Fruit fly (Drosophila melanogaster) whole organism, embryonic: ENCODE data around the gene Gpdh3.
A peak's percentile ranks its signal among the peaks of the same experiment; 100 is the strongest.

ENCODE experiments used
- Bdp1 ChIP-seq: fragments of 200-800 bp; sonication (Bioruptor generic); optimal IDR thresholded peaks from 3 replicates; lab custom pipeline; 2016; ENCODE audit warnings: missing biosample characterization, missing genetic modification characterization
- Bteb2 ChIP-seq: fragments of 200-800 bp; sonication (Bioruptor generic); optimal IDR thresholded peaks from 2 replicates; lab custom pipeline; 2016; ENCODE audit warnings: missing biosample characterization, missing genetic modification characterization
- CG10147 ChIP-seq: fragments of 200-800 bp; sonication (Bioruptor generic); optimal IDR thresholded peaks from 2 replicates; lab custom pipeline; 2019; ENCODE audit warnings: missing biosample characterization, mild to moderate bottlenecking, missing genetic modification characterization, moderate library complexity
- CG10321 ChIP-seq: fragments of 200-800 bp; sonication (Bioruptor generic); IDR thresholded peaks from 2 replicates; pipeline ENCODE4 v1.3.6; 2022; ENCODE audit warnings: missing biosample characterization, missing genetic modification characterization
- CG16813 ChIP-seq: fragments of 200-800 bp; sonication (Bioruptor generic); IDR thresholded peaks from 3 replicates; pipeline ENCODE4 v1.3.6; 2022; ENCODE audit warnings: missing biosample characterization, missing genetic modification characterization; ENCODE audit not compliant: partially characterized antibody
- CG17568 ChIP-seq: fragments of 200-800 bp; sonication (Bioruptor generic); optimal IDR thresholded peaks from 2 replicates; lab custom pipeline; 2018; ENCODE audit warnings: missing biosample characterization, mild to moderate bottlenecking, missing genetic modification characterization, moderate library complexity
- CG2116 ChIP-seq: fragments of 200-800 bp; sonication (Bioruptor generic); optimal IDR thresholded peaks from 3 replicates; lab custom pipeline; 2018; ENCODE audit warnings: missing biosample characterization, mild to moderate bottlenecking, missing genetic modification characterization
- CG30403 ChIP-seq: fragments of 200-800 bp; sonication (Bioruptor generic); optimal IDR thresholded peaks from 3 replicates; lab custom pipeline; 2016; ENCODE audit warnings: missing biosample characterization, missing genetic modification characterization
- CG30431 ChIP-seq: fragments of 200-800 bp; sonication (Bioruptor generic); optimal IDR thresholded peaks from 2 replicates; lab custom pipeline; 2017; ENCODE audit warnings: missing biosample characterization, missing genetic modification characterization
- CG3407 ChIP-seq: fragments of 200-800 bp; sonication (Bioruptor generic); optimal IDR thresholded peaks from 2 replicates; lab custom pipeline; 2018; ENCODE audit warnings: missing biosample characterization, mild to moderate bottlenecking, missing genetic modification characterization
- CG4328 ChIP-seq: fragments of 200-800 bp; sonication (Bioruptor generic); optimal IDR thresholded peaks from 3 replicates; lab custom pipeline; 2017; ENCODE audit warnings: missing biosample characterization, missing genetic modification reagents, missing genetic modification characterization
- CG6654 ChIP-seq: fragments of 200-800 bp; sonication (Bioruptor generic); optimal IDR thresholded peaks from 2 replicates; lab custom pipeline; 2017; ENCODE audit warnings: missing biosample characterization, mild to moderate bottlenecking, missing genetic modification characterization
- CG6791 ChIP-seq: fragments of 200-800 bp; sonication (Bioruptor generic); IDR thresholded peaks from 3 replicates; pipeline ENCODE4 v1.3.6; 2022; ENCODE audit warnings: missing biosample characterization, missing genetic modification characterization; ENCODE audit not compliant: partially characterized antibody
- CG7745 ChIP-seq: fragments of 200-800 bp; sonication (Bioruptor generic); optimal IDR thresholded peaks from 2 replicates; lab custom pipeline; 2018; ENCODE audit warnings: missing biosample characterization, mild to moderate bottlenecking, missing genetic modification characterization, moderate library complexity
- CG8924 ChIP-seq: fragments of 200-800 bp; optimal IDR thresholded peaks from 3 replicates; lab custom pipeline; 2019; ENCODE audit warnings: missing biosample characterization, mild to moderate bottlenecking, missing genetic modification characterization, moderate library complexity
- Dek ChIP-seq: fragments of 200-800 bp; sonication (Bioruptor generic); optimal IDR thresholded peaks from 3 replicates; lab custom pipeline; 2019; ENCODE audit warnings: missing biosample characterization, mild to moderate bottlenecking, missing genetic modification characterization, moderate library complexity
- Doc2 ChIP-seq: fragments of 200-800 bp; sonication (Bioruptor generic); IDR thresholded peaks from 2 replicates; pipeline ENCODE4 v1.3.6; 2022; ENCODE audit warnings: missing biosample characterization, missing genetic modification characterization
- Doc3 ChIP-seq: fragments of 200-800 bp; sonication (Bioruptor generic); IDR thresholded peaks from 3 replicates; pipeline ENCODE4 v1.3.6; 2022; ENCODE audit warnings: missing biosample characterization, missing genetic modification characterization; ENCODE audit not compliant: partially characterized antibody
- Eip74EF ChIP-seq, 2 experiments: fragments of 200-800 bp in 1 of 2; fragments of >200 bp in 1 of 2; sonication (Bioruptor generic) in 1 of 2; optimal IDR thresholded peaks; 2 replicates each; lab custom pipeline; 2017 to 2019; ENCODE audit warnings: missing biosample characterization in 2 of 2, missing genetic modification characterization in 2 of 2, mild to moderate bottlenecking in 1 of 2, moderate library complexity in 1 of 2
- Ets65A ChIP-seq: fragments of 200-800 bp; sonication (Bioruptor generic); peaks from one replicate; lab custom pipeline; 2016; ENCODE audit warnings: missing biosample characterization, missing genetic modification characterization
- H2.0 ChIP-seq: fragments of 200-800 bp; sonication (Bioruptor generic); IDR thresholded peaks from 2 replicates; pipeline ENCODE4 v1.3.6; 2022; ENCODE audit warnings: missing biosample characterization, missing genetic modification characterization
- HLH4C ChIP-seq: fragments of 200-800 bp; sonication (Bioruptor generic); IDR thresholded peaks from 3 replicates; pipeline ENCODE4 v1.3.6; 2022; ENCODE audit warnings: missing biosample characterization, missing genetic modification characterization; ENCODE audit not compliant: partially characterized antibody
- HLHmδ ChIP-seq: fragments of 200-800 bp; sonication (Bioruptor generic); optimal IDR thresholded peaks from 2 replicates; lab custom pipeline; 2018; ENCODE audit warnings: missing biosample characterization, mild to moderate bottlenecking, missing genetic modification characterization, moderate library complexity
- Lhr ChIP-seq: fragments of 200-800 bp; sonication (Bioruptor generic); optimal IDR thresholded peaks from 3 replicates; lab custom pipeline; 2017; ENCODE audit warnings: mild to moderate bottlenecking, missing biosample characterization, missing genetic modification reagents, missing genetic modification characterization
- Max ChIP-seq: fragments of 200-800 bp; sonication (Bioruptor generic); optimal IDR thresholded peaks from 2 replicates; lab custom pipeline; 2016; ENCODE audit warnings: missing biosample characterization, mild to moderate bottlenecking, missing genetic modification characterization
- Med ChIP-seq: fragments of 200-800 bp; sonication (Bioruptor generic); peaks from one replicate; lab custom pipeline; 2016; ENCODE audit warnings: missing biosample characterization, missing genetic modification characterization, mild to moderate bottlenecking, inconsistent platforms, moderate library complexity
- NK7.1 ChIP-seq: fragments of 200-800 bp; sonication (Bioruptor generic); optimal IDR thresholded peaks from 3 replicates; lab custom pipeline; 2016; ENCODE audit warnings: missing biosample characterization, missing genetic modification characterization
- Opbp ChIP-seq: fragments of 200-800 bp; sonication (Bioruptor generic); IDR thresholded peaks from 3 replicates; pipeline ENCODE4 v1.3.6; 2022; ENCODE audit warnings: missing biosample characterization, missing genetic modification characterization; ENCODE audit not compliant: partially characterized antibody
- Optix ChIP-seq: fragments of 200-800 bp; sonication (Bioruptor generic); IDR thresholded peaks from 3 replicates; pipeline ENCODE4 v1.3.6; 2022; ENCODE audit warnings: missing biosample characterization, missing genetic modification characterization
- Rx ChIP-seq: fragments of 200-800 bp; sonication (Bioruptor generic); IDR thresholded peaks from 2 replicates; pipeline ENCODE4 v1.3.6; 2022; ENCODE audit warnings: missing biosample characterization, missing genetic modification characterization
- Side ChIP-seq: fragments of 200-800 bp; sonication (Bioruptor generic); optimal IDR thresholded peaks from 2 replicates; lab custom pipeline; 2016; ENCODE audit warnings: missing biosample characterization, missing genetic modification characterization
- Sin3A ChIP-seq: fragments of >200 bp; optimal IDR thresholded peaks from 2 replicates; lab custom pipeline; 2018
- corto ChIP-seq: fragments of 200-800 bp; sonication (Bioruptor generic); optimal IDR thresholded peaks from 2 replicates; lab custom pipeline; 2016; ENCODE audit warnings: missing biosample characterization, mild to moderate bottlenecking, missing genetic modification characterization, moderate library complexity
- crp ChIP-seq, 2 experiments: fragments of 200-800 bp; sonication (Bioruptor generic); optimal IDR thresholded peaks; 2 replicates in 1 of 2; 3 replicates in 1 of 2; lab custom pipeline; 2017; ENCODE audit warnings: missing biosample characterization in 2 of 2, missing genetic modification characterization in 2 of 2, mild to moderate bottlenecking in 1 of 2, moderate library complexity in 1 of 2
- fd96Cb ChIP-seq: fragments of 200-800 bp; sonication (Bioruptor generic); optimal IDR thresholded peaks from 2 replicates; lab custom pipeline; 2018; ENCODE audit warnings: missing biosample characterization, mild to moderate bottlenecking, missing genetic modification characterization, moderate library complexity
- gcm2 ChIP-seq: fragments of 200-800 bp; sonication (Bioruptor generic); optimal IDR thresholded peaks from 2 replicates; lab custom pipeline; 2016; ENCODE audit warnings: missing biosample characterization, missing genetic modification characterization
- gt ChIP-seq: fragments of 200-800 bp; sonication (Bioruptor generic); IDR thresholded peaks from 2 replicates; pipeline ENCODE4 v1.3.6; 2022; ENCODE audit warnings: missing biosample characterization, missing genetic modification characterization
- hb ChIP-seq: fragments of 200-800 bp; sonication (Bioruptor generic); IDR thresholded peaks from 3 replicates; pipeline ENCODE4 v1.3.6; 2022; ENCODE audit warnings: missing biosample characterization, missing genetic modification characterization; ENCODE audit not compliant: partially characterized antibody
- her ChIP-seq: fragments of 200-800 bp; sonication (Bioruptor generic); optimal IDR thresholded peaks from 2 replicates; lab custom pipeline; 2016; ENCODE audit warnings: missing biosample characterization, missing genetic modification characterization
- jing ChIP-seq: fragments of 200-800 bp; sonication (Bioruptor generic); optimal IDR thresholded peaks from 2 replicates; lab custom pipeline; 2018; ENCODE audit warnings: missing biosample characterization, mild to moderate bottlenecking, missing genetic modification characterization
- peb ChIP-seq: fragments of 200-800 bp; sonication (Bioruptor generic); IDR thresholded peaks from 2 replicates; pipeline ENCODE4 v1.3.6; 2022; ENCODE audit warnings: missing biosample characterization, missing genetic modification characterization
- prd ChIP-seq, 3 experiments: fragments of >200 bp in 2 of 3; fragments of 200-800 bp in 1 of 3; sonication (Bioruptor generic) in 1 of 3; optimal IDR thresholded peaks in 2 of 3; IDR thresholded peaks in 1 of 3; 2 replicates in 2 of 3; 3 replicates in 1 of 3; pipeline versions ENCODE4 v1.3.6 to Lab custom; 2017 to 2022; ENCODE audit warnings: missing biosample characterization in 1 of 3, missing genetic modification characterization in 1 of 3
- sd ChIP-seq: fragments of 200-800 bp; sonication (Bioruptor generic); optimal IDR thresholded peaks from 3 replicates; lab custom pipeline; 2018; ENCODE audit warnings: missing biosample characterization, mild to moderate bottlenecking, missing genetic modification characterization, moderate library complexity
- sna ChIP-seq: fragments of 200-800 bp; sonication (Bioruptor generic); IDR thresholded peaks from 2 replicates; pipeline ENCODE4 v1.3.6; 2022; ENCODE audit warnings: missing biosample characterization, missing genetic modification characterization; ENCODE audit not compliant: partially characterized antibody
- tgo ChIP-seq: fragments of 200-800 bp; sonication (Bioruptor generic); IDR thresholded peaks from 3 replicates; pipeline ENCODE4 v1.3.6; 2022; ENCODE audit warnings: missing biosample characterization, missing genetic modification characterization
- tna ChIP-seq: fragments of 200-800 bp; sonication (Bioruptor generic); IDR thresholded peaks from 2 replicates; pipeline ENCODE4 v1.3.6; 2022; ENCODE audit warnings: missing biosample characterization, missing genetic modification characterization; ENCODE audit not compliant: partially characterized antibody
- toy ChIP-seq: fragments of 200-800 bp; sonication (Bioruptor generic); IDR thresholded peaks from 2 replicates; pipeline ENCODE4 v1.3.6; 2022; ENCODE audit warnings: missing biosample characterization, missing genetic modification characterization
- unc-4 ChIP-seq: fragments of 200-800 bp; sonication (Bioruptor generic); IDR thresholded peaks from 2 replicates; pipeline ENCODE4 v1.3.6; 2022; ENCODE audit warnings: missing biosample characterization, missing genetic modification characterization; ENCODE audit not compliant: partially characterized antibody
- zfh1 ChIP-seq: fragments of 200-800 bp; sonication (Bioruptor generic); IDR thresholded peaks from 3 replicates; pipeline ENCODE4 v1.3.6; 2022; ENCODE audit warnings: missing biosample characterization, missing genetic modification characterization

The Gpdh3 gene

dm6 chr3R:22397068-22397700 lies 15.3 kb downstream of the Gpdh3 start (continued):
- TF ChIP-seq unc-4 (GFP tag; lab: Robert Waterston, UW): peak; percentile 44; the same call in 1 of the 2 replicates
- no peak for TF ChIP-seq jing (GFP tag; lab: Kevin White, UChicago)
- TF ChIP-seq gcm2 (GFP tag; lab: Kevin White, UChicago): no peak
- TF ChIP-seq CG16813 (GFP tag; lab: Robert Waterston, UW): peak; percentile 80
- TF ChIP-seq CG4328: no peak
- no peak for TF ChIP-seq gt (GFP tag; lab: Robert Waterston, UW)
- TF ChIP-seq CG17568 (GFP tag; lab: Kevin White, UChicago): no peak
- TF ChIP-seq Max (GFP tag; lab: Kevin White, UChicago): no peak
- peak; percentile 81 for TF ChIP-seq tna (GFP tag; lab: Robert Waterston, UW)
- TF ChIP-seq Eip74EF (GFP tag; optimal IDR thresholded peaks at IDR 0.05; lab: Kevin White, UChicago): peak; percentile 4 to 99
- TF ChIP-seq Doc3: 0 out of 3 replicates have a peak, but pooled peaks have one; percentile 19
- no peak for TF ChIP-seq toy (GFP tag; lab: Robert Waterston, UW)
- no peak for TF ChIP-seq NK7.1 (GFP tag; lab: Kevin White, UChicago)
- TF ChIP-seq her (GFP tag; lab: Kevin White, UChicago): no peak
- no peak for TF ChIP-seq Optix
- TF ChIP-seq Opbp: peak; percentile 92
- TF ChIP-seq CG10147 (GFP tag; lab: Kevin White, UChicago): peak; percentile 21
- TF ChIP-seq CG30403 (GFP tag; lab: Kevin White, UChicago): no peak
- TF ChIP-seq crp (GFP tag; optimal IDR thresholded peaks at IDR 0.05; lab: Kevin White, UChicago): no peak
- no peak for TF ChIP-seq Rx (GFP tag; lab: Robert Waterston, UW)
- no peak for TF ChIP-seq Ets65A (GFP tag; lab: Kevin White, UChicago)
- TF ChIP-seq Doc2 (GFP tag; lab: Robert Waterston, UW): no peak
- TF ChIP-seq CG6791 (GFP tag; lab: Robert Waterston, UW): peak; percentile 94
- no peak for TF ChIP-seq Lhr (GFP tag; lab: Kevin White, UChicago)
- peak; percentile 63 for TF ChIP-seq Med (GFP tag; lab: Kevin White, UChicago)
- peak; percentile 7 for TF ChIP-seq CG2116 (GFP tag; lab: Kevin White, UChicago)
- TF ChIP-seq Bdp1 (GFP tag; lab: Kevin White, UChicago): peak; percentile 100
- peak; percentile 83 for TF ChIP-seq HLH4C (GFP tag; lab: Robert Waterston, UW)
- TF ChIP-seq CG7745 (tag; lab: Kevin White, UChicago): no peak
- no peak for TF ChIP-seq HLHmδ (GFP tag; lab: Kevin White, UChicago)
- no peak for TF ChIP-seq CG6654 (GFP tag; lab: Kevin White, UChicago)
- TF ChIP-seq CG10321 (GFP tag; lab: Robert Waterston, UW): no peak
- no peak for TF ChIP-seq tgo (GFP tag; lab: Robert Waterston, UW)
- no peak for TF ChIP-seq CG30431 (GFP tag; lab: Kevin White, UChicago)
- TF ChIP-seq Bteb2 (GFP tag; lab: Kevin White, UChicago): no peak
- TF ChIP-seq CG8924 (tag; lab: Kevin White, UChicago): no peak
- no peak for TF ChIP-seq fd96Cb (tag; lab: Kevin White, UChicago)
- peak; percentile 84 for TF ChIP-seq hb (GFP tag; lab: Robert Waterston, UW)
- no peak for TF ChIP-seq Sin3A (lab: Kevin White, UChicago)
- no peak for TF ChIP-seq sd (tag; lab: Kevin White, UChicago)
- TF ChIP-seq sna (GFP tag; lab: Robert Waterston, UW): peak; percentile 62; the same call in 1 of the 2 replicates
- no peak for TF ChIP-seq prd (optimal IDR thresholded peaks at IDR 0.05; lab: Kevin White, UChicago)
- TF ChIP-seq prd (GFP tag; IDR thresholded peaks at IDR 0.05; lab: Robert Waterston, UW): no peak
- TF ChIP-seq Side (GFP tag; lab: Kevin White, UChicago): no peak
- TF ChIP-seq peb (GFP tag; lab: Robert Waterston, UW): no peak
- TF ChIP-seq H2.0 (GFP tag; lab: Robert Waterston, UW): no peak
- TF ChIP-seq CG3407 (GFP tag; lab: Kevin White, UChicago): no peak
- no peak for TF ChIP-seq Dek (tag; lab: Kevin White, UChicago)
- no peak for TF ChIP-seq corto (GFP tag; lab: Kevin White, UChicago)
- no peak for TF ChIP-seq zfh1 (GFP tag; lab: Robert Waterston, UW)
